Worm (Caenorhabditis elegans): ENCODE measurements around the gene F54D10.7.

The F54D10.7 gene

ce11 chrII:3771640-3772039 is 49.5 kb downstream of the F54D10.7 start:
- TF ChIP-seq unc-62 (GFP tag; optimal IDR thresholded peaks at IDR 0.05) (no peak), ZK546.5 (tag; optimal IDR thresholded peaks at IDR 0.05) (no peak), ceh-16 (tag; optimal IDR thresholded peaks at IDR 0.05) (no peak), egl-27 (tag; optimal IDR thresholded peaks at IDR 0.05) (no peak), lin-39 (tag; optimal IDR thresholded peaks at IDR 0.05) (no peak), R02D3.7 (tag; optimal IDR thresholded peaks at IDR 0.05) (no peak), aly-2 (tag; optimal IDR thresholded peaks at IDR 0.05) (no peak), nhr-11 (tag; optimal IDR thresholded peaks at IDR 0.05) (no peak), zag-1 (tag; optimal IDR thresholded peaks at IDR 0.05) (no peak), unc-39 (tag; optimal IDR thresholded peaks at IDR 0.05) (no peak), alr-1 (tag; optimal IDR thresholded peaks at IDR 0.05) (no peak), lin-11 (tag; optimal IDR thresholded peaks at IDR 0.05) (no peak)
